Fruit fly (Drosophila melanogaster): ENCODE results near the gene CG17378.

Gene CG17378

dm6 chr2L:6819230-6820049 is 45.6 kb downstream of the CG17378 start (continued):
- TF ChIP-seq CG15514 (GFP tag; optimal IDR thresholded peaks at IDR 0.05) (no peak), slbo (GFP tag; IDR thresholded peaks at IDR 0.05) (peak; percentile 40; the same call in 1 of the 2 replicates), Max (GFP tag; optimal IDR thresholded peaks at IDR 0.05) (no peak), CG33213 (GFP tag; optimal IDR thresholded peaks at IDR 0.05) (no peak), CG8924 (tag; optimal IDR thresholded peaks at IDR 0.05) (peak; percentile 40), CG4360 (GFP tag; IDR thresholded peaks at IDR 0.05) (no peak), CG10267 (tag; optimal IDR thresholded peaks at IDR 0.05) (peak; percentile 30), Med (GFP tag) (peak; percentile 28), eyg (GFP tag; optimal IDR thresholded peaks at IDR 0.05) (no peak), CG31388 (GFP tag; optimal IDR thresholded peaks at IDR 0.05) (no peak), D19B (GFP tag; optimal IDR thresholded peaks at IDR 0.05) (peak; percentile 12), lmd (GFP tag; IDR thresholded peaks at IDR 0.05) (peak; percentile 27; the same call in 1 of the 2 replicates), gfzf (GFP tag; optimal IDR thresholded peaks at IDR 0.05) (no peak), CG3065 (GFP tag; optimal IDR thresholded peaks at IDR 0.05) (no peak), H2.0 (GFP tag; IDR thresholded peaks at IDR 0.05) (no peak), CG15073 (GFP tag; optimal IDR thresholded peaks at IDR 0.05) (no peak), fd64A (GFP tag; optimal IDR thresholded peaks at IDR 0.05) (no peak), C15 (GFP tag; IDR thresholded peaks at IDR 0.05) (no peak), tx (GFP tag; optimal IDR thresholded peaks at IDR 0.05) (peak; percentile 10), Ets97D (GFP tag; optimal IDR thresholded peaks at IDR 0.05) (no peak), CG6683 (GFP tag; optimal IDR thresholded peaks at IDR 0.05) (no peak), ap (GFP tag; IDR thresholded peaks at IDR 0.05) (no peak), CG17359 (tag; optimal IDR thresholded peaks at IDR 0.05) (no peak), D19A (tag; optimal IDR thresholded peaks at IDR 0.05) (peak; percentile 47), Hand (GFP tag; optimal IDR thresholded peaks at IDR 0.05) (no peak), gcm (GFP tag; optimal IDR thresholded peaks at IDR 0.05) (no peak), CG3407 (GFP tag; optimal IDR thresholded peaks at IDR 0.05) (no peak), CG17385 (GFP tag; optimal IDR thresholded peaks at IDR 0.05) (no peak), CG10979 (tag; optimal IDR thresholded peaks at IDR 0.05) (peak; percentile 51), Bgb (GFP tag; IDR thresholded peaks at IDR 0.05; ENCODE audit: partially characterized antibody) (no peak), lov (optimal IDR thresholded peaks at IDR 0.05) (no peak), lov (GFP tag; IDR thresholded peaks at IDR 0.05) (no peak), CG4424 (GFP tag; optimal IDR thresholded peaks at IDR 0.05) (peak; percentile 57), ranshi (GFP tag; IDR thresholded peaks at IDR 0.05) (no peak), dpn (GFP tag; optimal IDR thresholded peaks at IDR 0.05) (peak in 1 of 2 experiments; percentile 10), CG30020 (tag; optimal IDR thresholded peaks at IDR 0.05) (no peak), Nf-YA (GFP tag; IDR thresholded peaks at IDR 0.05) (no peak), CG12155 (GFP tag; optimal IDR thresholded peaks at IDR 0.05) (peak; percentile 19), gcm2 (GFP tag; optimal IDR thresholded peaks at IDR 0.05) (no peak), trem (tag; optimal IDR thresholded peaks at IDR 0.05) (peak; percentile 49), fu2 (GFP tag; optimal IDR thresholded peaks at IDR 0.05) (no peak), org-1 (GFP tag; optimal IDR thresholded peaks at IDR 0.05) (no peak), slp2 (GFP tag; optimal IDR thresholded peaks at IDR 0.05) (no peak), CG6175 (GFP tag; IDR thresholded peaks at IDR 0.05) (no peak), CG17912 (GFP tag; optimal IDR thresholded peaks at IDR 0.05) (no peak), Bteb2 (GFP tag; optimal IDR thresholded peaks at IDR 0.05) (no peak), repo (GFP tag; optimal IDR thresholded peaks at IDR 0.05) (no peak), CG8388 (GFP tag; optimal IDR thresholded peaks at IDR 0.05) (no peak), fd3F (GFP tag; optimal IDR thresholded peaks at IDR 0.05) (peak; percentile 3), CG12744 (GFP tag; optimal IDR thresholded peaks at IDR 0.05) (no peak)
